Worm (Caenorhabditis elegans) whole organism, L4 larva: ENCODE measurements around the gene K04G7.1.

Source experiments
- D1046.2 ChIP-seq: fragments of 200-800 bp; sonication (Bioruptor generic); IDR thresholded peaks from 2 replicates; pipeline ENCODE4 v1.3.6; 2022; ENCODE audit warnings: missing genetic modification characterization, missing compliant biosample characterization
- F10B5.3 ChIP-seq: sonication (generic microtip); optimal IDR thresholded peaks from 2 replicates; lab custom pipeline; 2016; ENCODE audit warnings: mild to moderate bottlenecking, missing genetic modification characterization, missing compliant biosample characterization
- Y48G9A.11 ChIP-seq: fragments of 200-800 bp; sonication (Bioruptor generic); IDR thresholded peaks from 2 replicates; pipeline ENCODE4 v1.3.6; 2022; ENCODE audit warnings: missing genetic modification reagents, missing genetic modification characterization, missing compliant biosample characterization
- Y75B8A.6 ChIP-seq: fragments of 200-800 bp; sonication (Bioruptor generic); IDR thresholded peaks from 2 replicates; pipeline ENCODE4 v1.3.6; 2022; ENCODE audit warnings: missing genetic modification reagents, missing genetic modification characterization, missing compliant biosample characterization
- ZK546.5 ChIP-seq, 2 experiments: sonication (generic microtip); optimal IDR thresholded peaks; 2 replicates each; lab custom pipeline; 2017; ENCODE audit warnings: missing biosample characterization in 2 of 2, missing genetic modification characterization in 2 of 2
- ama-1 ChIP-seq: fragments of 150-350 bp; optimal IDR thresholded peaks from 2 replicates; lab custom pipeline; 2014; ENCODE audit warnings: inconsistent platforms, mixed read lengths
- ceh-62 ChIP-seq: sonication (generic microtip); optimal IDR thresholded peaks from 2 replicates; lab custom pipeline; 2017; ENCODE audit warnings: missing biosample characterization, missing genetic modification characterization
- cey-2 ChIP-seq: sonication (generic microtip); optimal IDR thresholded peaks from 3 replicates; lab custom pipeline; 2017; ENCODE audit warnings: missing genetic modification characterization, mild to moderate bottlenecking, missing compliant biosample characterization, antibody characterized with exemption, borderline replicate concordance; ENCODE audit not compliant: insufficient read depth
- daf-16 ChIP-seq, 3 experiments: sonication (generic microtip); optimal IDR thresholded peaks; 2 replicates each; lab custom pipeline; 2016 to 2017; ENCODE audit warnings: missing genetic modification characterization in 3 of 3, missing genetic modification reagents in 3 of 3, mild to moderate bottlenecking in 2 of 3, missing compliant biosample characterization in 2 of 3, missing biosample characterization in 1 of 3, moderate library complexity in 1 of 3
- daf-19 ChIP-seq: fragments of 200-800 bp; sonication (Bioruptor generic); conservative IDR thresholded peaks from 2 replicates; pipeline ENCODE4 v1.3.6; 2022; ENCODE audit warnings: missing genetic modification characterization, missing compliant biosample characterization
- daf-8 ChIP-seq: fragments of 200-800 bp; sonication (Bioruptor generic); IDR thresholded peaks from 2 replicates; pipeline ENCODE4 v1.3.6; 2022; ENCODE audit warnings: missing genetic modification characterization, missing compliant biosample characterization
- dmd-6 ChIP-seq: fragments of 200-800 bp; sonication (Bioruptor generic); IDR thresholded peaks from 2 replicates; pipeline ENCODE4 v1.3.6; 2022; ENCODE audit warnings: missing genetic modification reagents, missing genetic modification characterization, missing compliant biosample characterization
- dmd-9 ChIP-seq: fragments of 200-800 bp; sonication (Bioruptor generic); IDR thresholded peaks from 2 replicates; pipeline ENCODE4 v1.3.6; 2022; ENCODE audit warnings: missing genetic modification reagents, missing genetic modification characterization, missing compliant biosample characterization
- dpl-1 ChIP-seq: fragments of 150-350 bp; optimal IDR thresholded peaks from 2 replicates; lab custom pipeline; 2014; ENCODE audit warnings: missing biosample characterization, missing genetic modification reagents, missing genetic modification characterization
- dve-1 ChIP-seq: sonication (generic microtip); optimal IDR thresholded peaks from 2 replicates; lab custom pipeline; 2017; ENCODE audit warnings: antibody characterized with exemption, mild to moderate bottlenecking, missing genetic modification characterization, missing compliant biosample characterization; ENCODE audit not compliant: insufficient read depth
- fkh-10 ChIP-seq: fragments of 150-350 bp; optimal IDR thresholded peaks from 2 replicates; lab custom pipeline; 2014; ENCODE audit warnings: missing biosample characterization, missing genetic modification reagents, missing genetic modification characterization
- fos-1 ChIP-seq: fragments of 150-350 bp; optimal IDR thresholded peaks from 2 replicates; lab custom pipeline; 2014; ENCODE audit warnings: missing biosample characterization, missing genetic modification characterization
- gei-8 ChIP-seq: fragments of 200-800 bp; sonication (Bioruptor generic); optimal IDR thresholded peaks from 2 replicates; lab custom pipeline; 2018; ENCODE audit warnings: mild to moderate bottlenecking, missing genetic modification characterization, missing compliant biosample characterization
- hlh-11 ChIP-seq: fragments of 200-800 bp; sonication (Bioruptor generic); optimal IDR thresholded peaks from 2 replicates; lab custom pipeline; 2018; ENCODE audit warnings: mild to moderate bottlenecking, missing genetic modification characterization, missing compliant biosample characterization
- hlh-30 ChIP-seq: sonication (generic microtip); optimal IDR thresholded peaks from 2 replicates; lab custom pipeline; 2017; ENCODE audit warnings: antibody characterized with exemption, mild to moderate bottlenecking, missing genetic modification characterization, missing compliant biosample characterization; ENCODE audit not compliant: insufficient read depth
- jun-1 ChIP-seq: fragments of 150-350 bp; optimal IDR thresholded peaks from 2 replicates; lab custom pipeline; 2014; ENCODE audit warnings: missing biosample characterization, missing genetic modification reagents, missing genetic modification characterization
- lin-13 ChIP-seq: fragments of 150-350 bp; optimal IDR thresholded peaks from 2 replicates; lab custom pipeline; 2014; ENCODE audit warnings: missing biosample characterization, missing genetic modification reagents, missing genetic modification characterization
- lin-29 ChIP-seq: fragments of 200-800 bp; sonication (Bioruptor generic); IDR thresholded peaks from 2 replicates; pipeline ENCODE4 v1.3.6; 2022; ENCODE audit warnings: missing genetic modification reagents, missing genetic modification characterization, missing compliant biosample characterization
- lin-38 ChIP-seq: fragments of 200-800 bp; sonication (Bioruptor generic); IDR thresholded peaks from 2 replicates; pipeline ENCODE4 v1.3.6; 2022; ENCODE audit warnings: missing genetic modification reagents, missing genetic modification characterization, missing compliant biosample characterization
- lir-3 ChIP-seq: sonication (generic microtip); optimal IDR thresholded peaks from 2 replicates; lab custom pipeline; 2016; ENCODE audit warnings: mild to moderate bottlenecking, missing genetic modification characterization, missing compliant biosample characterization
- lsy-2 ChIP-seq, 2 experiments: fragments of 150-350 bp in 1 of 2; sonication (generic microtip) in 1 of 2; optimal IDR thresholded peaks; 2 replicates each; lab custom pipeline; 2014 to 2017; ENCODE audit warnings: missing biosample characterization in 2 of 2, missing genetic modification characterization in 2 of 2
- madf-9 ChIP-seq: fragments of 200-800 bp; sonication (Bioruptor generic); conservative IDR thresholded peaks from 2 replicates; pipeline ENCODE4 v1.3.6; 2022; ENCODE audit warnings: missing genetic modification reagents, missing genetic modification characterization, missing compliant biosample characterization
- mep-1 ChIP-seq: fragments of 150-350 bp; sonication (generic microtip); optimal IDR thresholded peaks from 3 replicates; lab custom pipeline; 2014; ENCODE audit warnings: missing biosample characterization, missing genetic modification characterization
- mxl-2 ChIP-seq: fragments of 200-800 bp; sonication (Bioruptor generic); conservative IDR thresholded peaks from 2 replicates; pipeline ENCODE4 v1.3.6; 2022; ENCODE audit warnings: missing genetic modification reagents, missing genetic modification characterization, missing compliant biosample characterization
- nhr-10 ChIP-seq: fragments of 150-350 bp; optimal IDR thresholded peaks from 2 replicates; lab custom pipeline; 2014; ENCODE audit warnings: missing biosample characterization, missing genetic modification characterization
- nhr-11 ChIP-seq: fragments of 150-350 bp; optimal IDR thresholded peaks from 2 replicates; lab custom pipeline; 2014; ENCODE audit warnings: missing biosample characterization, missing genetic modification characterization
- nhr-25 ChIP-seq: sonication (generic microtip); optimal IDR thresholded peaks from 2 replicates; lab custom pipeline; 2017; ENCODE audit warnings: missing genetic modification characterization, mild to moderate bottlenecking, missing compliant biosample characterization, antibody characterized with exemption, moderate library complexity, borderline replicate concordance; ENCODE audit not compliant: insufficient read depth
- nhr-28 ChIP-seq: fragments of 150-350 bp; optimal IDR thresholded peaks from 2 replicates; lab custom pipeline; 2014; ENCODE audit warnings: missing biosample characterization, missing genetic modification characterization
- nhr-76 ChIP-seq: fragments of 150-350 bp; optimal IDR thresholded peaks from 2 replicates; lab custom pipeline; 2014; ENCODE audit warnings: missing biosample characterization, missing genetic modification characterization
- nhr-77 ChIP-seq: fragments of 150-350 bp; optimal IDR thresholded peaks from 2 replicates; lab custom pipeline; 2014; ENCODE audit warnings: missing biosample characterization, missing genetic modification characterization
- php-3 ChIP-seq: fragments of 200-800 bp; sonication (Bioruptor generic); IDR thresholded peaks from 2 replicates; pipeline ENCODE4 v1.3.6; 2022; ENCODE audit warnings: missing genetic modification reagents, missing genetic modification characterization, missing compliant biosample characterization
- rbr-2 ChIP-seq: sonication (generic microtip); optimal IDR thresholded peaks from 2 replicates; lab custom pipeline; 2016; ENCODE audit warnings: missing genotype, missing genetic modification characterization, missing compliant biosample characterization
- set-16 ChIP-seq: fragments of 200-800 bp; sonication (Bioruptor generic); IDR thresholded peaks from 2 replicates; pipeline ENCODE4 v1.3.6; 2022; ENCODE audit warnings: missing genetic modification reagents, missing genetic modification characterization, missing compliant biosample characterization
- snpc-1.2 ChIP-seq: fragments of 200-800 bp; sonication (Bioruptor generic); IDR thresholded peaks from 2 replicates; pipeline ENCODE4 v1.3.6; 2022; ENCODE audit warnings: missing genetic modification reagents, missing genetic modification characterization, missing compliant biosample characterization
- snpc-4 ChIP-seq: fragments of 150-350 bp; optimal IDR thresholded peaks from 2 replicates; lab custom pipeline; 2014; ENCODE audit warnings: missing biosample characterization, missing genetic modification characterization
- tra-1 ChIP-seq: fragments of 200-800 bp; sonication (Bioruptor generic); IDR thresholded peaks from 2 replicates; pipeline ENCODE4 v1.3.6; 2022; ENCODE audit warnings: missing genetic modification reagents, missing genetic modification characterization, missing compliant biosample characterization
- unc-130 ChIP-seq: sonication (generic microtip); optimal IDR thresholded peaks from 2 replicates; lab custom pipeline; 2016; ENCODE audit warnings: missing genetic modification reagents, missing genetic modification characterization, missing compliant biosample characterization
- vab-7 ChIP-seq: fragments of 200-800 bp; sonication (Bioruptor generic); IDR thresholded peaks from 2 replicates; pipeline ENCODE4 v1.3.6; 2022; ENCODE audit warnings: missing genetic modification reagents, missing genetic modification characterization, missing compliant biosample characterization
- zip-2 ChIP-seq: fragments of 150-350 bp; optimal IDR thresholded peaks from 2 replicates; lab custom pipeline; 2014; ENCODE audit warnings: missing biosample characterization, missing genetic modification characterization
- ztf-11 ChIP-seq: fragments of 150-350 bp; optimal IDR thresholded peaks from 2 replicates; lab custom pipeline; 2014; ENCODE audit warnings: missing biosample characterization, missing genetic modification characterization

The K04G7.1 gene

ce11 chrIII:7153747-7154238 is 8.7 kb upstream of the K04G7.1 start, which contains the start of gene ogt-1 (continued):
- TF ChIP-seq cey-2 (tag; lab: Kevin White, UChicago) (peak; percentile 43), unc-130 (GFP tag; lab: Kevin White, UChicago) (no peak), gei-8 (GFP tag; lab: Kevin White, UChicago) (no peak), snpc-1.2 (GFP tag; lab: Robert Waterston, UW) (no peak), zip-2 (tag; lab: Kevin White, UChicago) (no peak), daf-19 (GFP tag; lab: Robert Waterston, UW) (0 out of 2 replicates have a peak, but pooled peaks have one; percentile 34), nhr-10 (tag; lab: Kevin White, UChicago) (peak; percentile 51), tra-1 (GFP tag; lab: Robert Waterston, UW) (peak; percentile 62; the same call in 1 of the 2 replicates)

- TF ChIP-seq ceh-62 (no peak), hlh-11 (peak; percentile 48), nhr-10 (tag; lab: Kevin White, UChicago) (no peak), daf-16 (GFP tag; optimal IDR thresholded peaks at IDR 0.05; lab: Kevin White, UChicago) (no peak), daf-16 (tag; optimal IDR thresholded peaks at IDR 0.05; lab: Kevin White, UChicago) (peak; percentile 38), mep-1 (tag; lab: Kevin White, UChicago) (peak; percentile 9), ama-1 (lab: Kevin White, UChicago) (no peak), lsy-2 (tag; optimal IDR thresholded peaks at IDR 0.05; lab: Kevin White, UChicago) (peak in 1 of 2 experiments; percentile 15), fkh-10 (GFP tag; lab: Kevin White, UChicago) (no peak), fos-1 (no peak), nhr-11 (tag; lab: Kevin White, UChicago) (no peak), snpc-4 (tag; lab: Kevin White, UChicago) (no peak), lin-13 (no peak), lin-29 (GFP tag; lab: Robert Waterston, UW) (no peak), hlh-30 (tag; lab: Kevin White, UChicago) (peak; percentile 46), dmd-6 (GFP tag; lab: Robert Waterston, UW) (peak; percentile 38), nhr-28 (tag; lab: Kevin White, UChicago) (peak; percentile 49), mxl-2 (GFP tag; lab: Robert Waterston, UW) (no peak), php-3 (GFP tag; lab: Robert Waterston, UW) (peak; percentile 52; the same call in 1 of the 2 replicates), F10B5.3 (tag; lab: Kevin White, UChicago) (no peak), dpl-1 (GFP tag; lab: Kevin White, UChicago) (no peak), dve-1 (tag; lab: Kevin White, UChicago) (peak; percentile 71), nhr-77 (peak; percentile 25), dmd-9 (GFP tag; lab: Robert Waterston, UW) (no peak)
- TF ChIP-seq, all 104 proteins: peak for 10
These were observed 8.0 kb upstream of the K04G7.1 start for ce11 chrIII:7154526-7154925.

DNA sequence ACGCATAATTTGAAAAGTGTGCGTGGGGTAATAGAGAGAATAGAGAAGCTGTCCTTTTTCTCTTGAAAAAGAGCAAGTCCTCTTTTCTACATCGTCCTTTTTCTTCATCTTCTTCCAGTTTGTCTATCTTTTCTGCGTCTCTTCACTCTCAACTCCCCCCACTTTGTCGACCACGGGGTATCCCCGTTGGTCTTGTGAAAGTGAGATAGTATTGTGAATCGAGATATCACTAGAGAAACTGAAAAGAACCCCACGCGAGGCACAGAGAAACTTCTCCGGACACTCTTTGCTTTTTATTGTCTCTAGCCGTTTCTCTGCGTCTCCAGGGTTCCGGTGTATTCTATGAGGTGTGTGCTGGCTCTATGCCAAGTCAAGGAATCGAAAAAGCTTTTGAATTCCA is 6.9 kb upstream of the K04G7.1 start:
- TF ChIP-seq unc-130 (GFP tag; lab: Kevin White, UChicago) (no peak), ZK546.5 (tag; optimal IDR thresholded peaks at IDR 0.05; lab: Kevin White, UChicago) (no peak), set-16 (GFP tag; lab: Robert Waterston, UW) (peak; percentile 67), cey-2 (tag; lab: Kevin White, UChicago) (no peak), daf-19 (GFP tag; lab: Robert Waterston, UW) (no peak), tra-1 (GFP tag; lab: Robert Waterston, UW) (peak; percentile 63), ama-1 (lab: Kevin White, UChicago) (peak; percentile 90), dmd-6 (GFP tag; lab: Robert Waterston, UW) (peak; percentile 90), nhr-76 (tag; lab: Kevin White, UChicago) (peak; percentile 54), Y75B8A.6 (GFP tag; lab: Robert Waterston, UW) (no peak), daf-8 (GFP tag; lab: Robert Waterston, UW) (no peak), vab-7 (no peak), dve-1 (tag; lab: Kevin White, UChicago) (peak; percentile 92), rbr-2 (tag; lab: Kevin White, UChicago) (peak; percentile 92), php-3 (GFP tag; lab: Robert Waterston, UW) (peak; percentile 82), lir-3 (tag; lab: Kevin White, UChicago) (peak; percentile 40), nhr-25 (peak; percentile 83), Y48G9A.11 (no peak), jun-1 (tag; lab: Kevin White, UChicago) (peak; percentile 82), D1046.2 (GFP tag; lab: Robert Waterston, UW) (no peak), madf-9 (GFP tag; lab: Robert Waterston, UW) (peak; percentile 50; the same call in 1 of the 2 replicates), ztf-11 (no peak), lin-38 (peak; percentile 69), snpc-1.2 (GFP tag; lab: Robert Waterston, UW) (no peak)
